Fruit fly (Drosophila melanogaster) whole organism, embryonic: ENCODE results near the gene CG9926.
A peak's percentile ranks its signal among the peaks of the same experiment; 100 is the strongest.

Experiments
- Ada2b ChIP-seq: fragments of 200-800 bp; sonication (Bioruptor generic); IDR thresholded peaks from 2 replicates; pipeline ENCODE4 v1.3.6; 2022; ENCODE audit warnings: missing biosample characterization, missing genetic modification characterization
- Antp ChIP-seq: fragments of 200-800 bp; sonication (Bioruptor generic); optimal IDR thresholded peaks from 3 replicates; lab custom pipeline; 2016; ENCODE audit warnings: missing biosample characterization, missing genetic modification characterization
- B-H2 ChIP-seq: fragments of 200-800 bp; sonication (Bioruptor generic); optimal IDR thresholded peaks from 2 replicates; lab custom pipeline; 2018; ENCODE audit warnings: missing biosample characterization, mild to moderate bottlenecking, missing genetic modification characterization
- Bgb ChIP-seq: fragments of 200-800 bp; sonication (Bioruptor generic); IDR thresholded peaks from 2 replicates; pipeline ENCODE4 v1.3.6; 2022; ENCODE audit warnings: missing biosample characterization, missing genetic modification characterization; ENCODE audit not compliant: partially characterized antibody
- Blimp-1 ChIP-seq: fragments of 200-800 bp; sonication (Bioruptor generic); optimal IDR thresholded peaks from 3 replicates; lab custom pipeline; 2018; ENCODE audit warnings: missing biosample characterization, missing genetic modification characterization, mild to moderate bottlenecking, moderate library complexity, missing genetic modification reagents
- CG11085 ChIP-seq: fragments of 200-800 bp; sonication (Bioruptor generic); IDR thresholded peaks from 2 replicates; pipeline ENCODE4 v1.3.6; 2022; ENCODE audit warnings: missing biosample characterization, missing genetic modification characterization
- CG12769 ChIP-seq: fragments of 200-800 bp; sonication (Bioruptor generic); optimal IDR thresholded peaks from 2 replicates; lab custom pipeline; 2019; ENCODE audit warnings: missing biosample characterization, mild to moderate bottlenecking, missing genetic modification characterization, moderate library complexity
- CG13894 ChIP-seq: fragments of 200-800 bp; sonication (Bioruptor generic); optimal IDR thresholded peaks from 3 replicates; lab custom pipeline; 2018; ENCODE audit warnings: missing biosample characterization, mild to moderate bottlenecking, missing genetic modification characterization, moderate library complexity
- CG14014 ChIP-seq: fragments of 200-800 bp; sonication (Bioruptor generic); IDR thresholded peaks from 2 replicates; pipeline ENCODE4 v1.3.6; 2022; ENCODE audit warnings: missing biosample characterization, missing genetic modification characterization
- CG14667 ChIP-seq: fragments of 200-800 bp; sonication (Bioruptor generic); IDR thresholded peaks from 2 replicates; pipeline ENCODE4 v1.3.6; 2022; ENCODE audit warnings: missing biosample characterization, missing genetic modification characterization
- CG14860 ChIP-seq: fragments of 200-800 bp; sonication (Bioruptor generic); IDR thresholded peaks from 3 replicates; pipeline ENCODE4 v1.3.6; 2022; ENCODE audit warnings: missing biosample characterization, missing genetic modification characterization; ENCODE audit not compliant: partially characterized antibody
- CG14965 ChIP-seq: fragments of 200-800 bp; sonication (Bioruptor generic); optimal IDR thresholded peaks from 2 replicates; lab custom pipeline; 2016; ENCODE audit warnings: missing biosample characterization, missing genetic modification characterization, borderline replicate concordance
- CG15269 ChIP-seq: fragments of 200-800 bp; sonication (Bioruptor generic); optimal IDR thresholded peaks from 2 replicates; lab custom pipeline; 2018; ENCODE audit warnings: missing biosample characterization, mild to moderate bottlenecking, missing genetic modification characterization, moderate library complexity
- CG2199 ChIP-seq: fragments of 200-800 bp; sonication (Bioruptor generic); IDR thresholded peaks from 3 replicates; pipeline ENCODE4 v1.3.6; 2022; ENCODE audit warnings: missing biosample characterization, missing genetic modification characterization
- CG3065 ChIP-seq: fragments of 200-800 bp; sonication (Bioruptor generic); optimal IDR thresholded peaks from 2 replicates; lab custom pipeline; 2016; ENCODE audit warnings: missing biosample characterization, missing genetic modification characterization
- CG4360 ChIP-seq: fragments of 200-800 bp; sonication (Bioruptor generic); IDR thresholded peaks from 2 replicates; pipeline ENCODE4 v1.3.6; 2022; ENCODE audit warnings: missing biosample characterization, missing genetic modification characterization
- CG5245 ChIP-seq: fragments of 200-800 bp; sonication (Bioruptor generic); optimal IDR thresholded peaks from 3 replicates; lab custom pipeline; 2016; ENCODE audit warnings: missing biosample characterization, missing genetic modification characterization
- CG8924 ChIP-seq: fragments of 200-800 bp; optimal IDR thresholded peaks from 3 replicates; lab custom pipeline; 2019; ENCODE audit warnings: missing biosample characterization, mild to moderate bottlenecking, missing genetic modification characterization, moderate library complexity
- Dbx ChIP-seq: fragments of 200-800 bp; sonication (Bioruptor generic); IDR thresholded peaks from 3 replicates; pipeline ENCODE4 v1.3.6; 2022; ENCODE audit warnings: missing biosample characterization, missing genetic modification characterization
- Hr78 ChIP-seq, 2 experiments: fragments of 200-800 bp in 1 of 2; fragments of >200 bp in 1 of 2; sonication (Bioruptor generic) in 1 of 2; optimal IDR thresholded peaks; 2 replicates each; lab custom pipeline; 2017 to 2019; ENCODE audit warnings: missing biosample characterization in 2 of 2, missing genetic modification characterization in 2 of 2, mild to moderate bottlenecking in 1 of 2, moderate library complexity in 1 of 2
- Hsf ChIP-seq: fragments of 200-800 bp; sonication (Bioruptor generic); optimal IDR thresholded peaks from 3 replicates; lab custom pipeline; 2016; ENCODE audit warnings: missing biosample characterization, missing genetic modification characterization
- Rfx ChIP-seq: fragments of 200-800 bp; sonication (Bioruptor generic); IDR thresholded peaks from 2 replicates; pipeline ENCODE4 v1.3.6; 2022; ENCODE audit warnings: missing biosample characterization, missing genetic modification characterization
- Six4 ChIP-seq: fragments of 200-800 bp; sonication (Bioruptor generic); optimal IDR thresholded peaks from 2 replicates; lab custom pipeline; 2016; ENCODE audit warnings: missing biosample characterization, missing genetic modification characterization
- Trl ChIP-seq, 3 experiments: fragments of >200 bp in 2 of 3; fragments of 200-800 bp in 1 of 3; sonication (Bioruptor generic) in 1 of 3; optimal IDR thresholded peaks; 2 replicates in 1 of 3; 3 replicates in 2 of 3; lab custom pipeline; 2016 to 2017; ENCODE audit warnings: missing biosample characterization in 1 of 3, missing genetic modification characterization in 1 of 3
- abd-A ChIP-seq: fragments of 200-800 bp; sonication (Bioruptor generic); optimal IDR thresholded peaks from 3 replicates; lab custom pipeline; 2019; ENCODE audit warnings: missing biosample characterization, mild to moderate bottlenecking, missing genetic modification characterization, moderate library complexity
- al ChIP-seq: fragments of 200-800 bp; sonication (Bioruptor generic); IDR thresholded peaks from 2 replicates; pipeline ENCODE4 v1.3.6; 2022; ENCODE audit warnings: missing biosample characterization, missing genetic modification characterization
- btn ChIP-seq: fragments of 200-800 bp; sonication (Bioruptor generic); optimal IDR thresholded peaks from 2 replicates; lab custom pipeline; 2016; ENCODE audit warnings: missing biosample characterization, missing genetic modification characterization
- chn ChIP-seq: fragments of 200-800 bp; sonication (Bioruptor generic); optimal IDR thresholded peaks from 2 replicates; lab custom pipeline; 2016; ENCODE audit warnings: missing biosample characterization, missing genetic modification characterization
- crol ChIP-seq: fragments of 200-800 bp; sonication (Bioruptor generic); IDR thresholded peaks from 2 replicates; pipeline ENCODE4 v1.3.6; 2022; ENCODE audit warnings: missing biosample characterization, missing genetic modification characterization
- cwo ChIP-seq: fragments of 200-800 bp; sonication (Bioruptor generic); optimal IDR thresholded peaks from 3 replicates; lab custom pipeline; 2017; ENCODE audit warnings: missing biosample characterization, missing genetic modification characterization, mild to moderate bottlenecking, moderate library complexity, missing genetic modification reagents
- fu2 ChIP-seq: fragments of 200-800 bp; sonication (Bioruptor generic); optimal IDR thresholded peaks from 2 replicates; lab custom pipeline; 2016; ENCODE audit warnings: missing biosample characterization, missing genetic modification characterization
- kay ChIP-seq: fragments of 200-800 bp; sonication (Bioruptor generic); optimal IDR thresholded peaks from 2 replicates; lab custom pipeline; 2016; ENCODE audit warnings: missing biosample characterization, missing genetic modification characterization
- nerfin-1 ChIP-seq: fragments of 200-800 bp; sonication (Bioruptor generic); optimal IDR thresholded peaks from 3 replicates; lab custom pipeline; 2019; ENCODE audit warnings: missing biosample characterization, mild to moderate bottlenecking, missing genetic modification characterization, moderate library complexity
- nmo ChIP-seq: fragments of 200-800 bp; sonication (Bioruptor generic); optimal IDR thresholded peaks from 2 replicates; lab custom pipeline; 2018; ENCODE audit warnings: missing biosample characterization, mild to moderate bottlenecking, missing genetic modification characterization, moderate library complexity
- onecut ChIP-seq: fragments of 200-800 bp; sonication (Bioruptor generic); IDR thresholded peaks from 2 replicates; pipeline ENCODE4 v1.3.6; 2022; ENCODE audit warnings: missing biosample characterization, missing genetic modification characterization
- otp ChIP-seq: fragments of 200-800 bp; sonication (Bioruptor generic); IDR thresholded peaks from 3 replicates; pipeline ENCODE4, ENCODE4 v1.3.6; 2022; ENCODE audit warnings: missing biosample characterization, missing genetic modification characterization
- pan ChIP-seq, 4 experiments: fragments of >200 bp in 3 of 4; fragments of 200-800 bp in 1 of 4; sonication (Bioruptor generic) in 1 of 4; optimal IDR thresholded peaks in 3 of 4; IDR thresholded peaks in 1 of 4; 2 replicates each; pipeline versions ENCODE4 v1.3.6 to Lab custom; 2017 to 2022; ENCODE audit warnings: missing biosample characterization in 2 of 4, missing genetic modification characterization in 2 of 4, mixed read lengths in 1 of 4
- row ChIP-seq: fragments of 200-800 bp; sonication (Bioruptor generic); IDR thresholded peaks from 3 replicates; pipeline ENCODE4 v1.3.6; 2022; ENCODE audit warnings: missing biosample characterization, missing genetic modification characterization
- sd ChIP-seq: fragments of 200-800 bp; sonication (Bioruptor generic); optimal IDR thresholded peaks from 3 replicates; lab custom pipeline; 2018; ENCODE audit warnings: missing biosample characterization, mild to moderate bottlenecking, missing genetic modification characterization, moderate library complexity
- slbo ChIP-seq: fragments of 200-800 bp; sonication (Bioruptor generic); IDR thresholded peaks from 2 replicates; pipeline ENCODE4 v1.3.6; 2022; ENCODE audit warnings: missing biosample characterization, missing genetic modification characterization
- sqz ChIP-seq: fragments of 200-800 bp; sonication (Bioruptor generic); optimal IDR thresholded peaks from 3 replicates; lab custom pipeline; 2018; ENCODE audit warnings: missing biosample characterization, mild to moderate bottlenecking, missing genetic modification characterization

CG9926 gene

DNA sequence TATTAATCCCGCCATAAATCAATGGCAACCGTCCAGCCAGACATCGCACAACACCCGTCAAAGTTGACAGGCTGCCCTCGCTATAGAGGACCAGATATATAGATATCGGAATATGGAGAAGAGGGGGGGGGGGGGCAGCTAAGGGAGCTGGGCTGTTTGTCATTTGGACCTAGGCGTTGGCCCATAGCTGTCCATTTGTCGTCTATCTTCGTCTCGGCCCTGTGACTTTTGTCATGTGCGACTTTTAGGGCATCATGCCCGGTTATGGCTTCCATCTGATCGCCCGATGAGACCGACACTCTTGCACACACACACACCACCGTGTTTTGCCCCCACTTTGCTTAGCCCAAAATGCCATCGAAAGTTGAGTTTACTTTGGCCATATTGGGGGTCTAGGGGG lies 46.8 kb upstream of the CG9926 start (continued):
- TF ChIP-seq Antp (peak; percentile 7), row (peak; percentile 60), CG13894 (tag; lab: Kevin White, UChicago) (peak; percentile 90), crol (GFP tag; lab: Robert Waterston, UW) (peak; percentile 29), CG14965 (GFP tag; lab: Kevin White, UChicago) (no peak), sqz (GFP tag; lab: Kevin White, UChicago) (peak; percentile 5), CG3065 (GFP tag; lab: Kevin White, UChicago) (no peak), CG14014 (GFP tag; lab: Robert Waterston, UW) (0 out of 2 replicates have a peak, but pooled peaks have one; percentile 12), Dbx (GFP tag; lab: Robert Waterston, UW) (0 out of 3 replicates have a peak, but pooled peaks have one; percentile 28), CG12769 (tag; lab: Kevin White, UChicago) (peak; percentile 88), cwo (GFP tag; lab: Kevin White, UChicago) (peak; percentile 12), nerfin-1 (tag; lab: Kevin White, UChicago) (no peak), kay (GFP tag; lab: Kevin White, UChicago) (no peak), Rfx (GFP tag; lab: Robert Waterston, UW) (0 out of 2 replicates have a peak, but pooled peaks have one; percentile 27), Hr78 (GFP tag; optimal IDR thresholded peaks at IDR 0.05; lab: Kevin White, UChicago) (peak in 1 of 2 experiments; percentile 51), chn (GFP tag; lab: Kevin White, UChicago) (no peak), otp (GFP tag; lab: Robert Waterston, UW) (0 out of 3 replicates have a peak, but pooled peaks have one; percentile 31), slbo (GFP tag; lab: Robert Waterston, UW) (peak; percentile 14; the same call in 1 of the 2 replicates), CG15269 (tag; lab: Kevin White, UChicago) (peak; percentile 28)

DNA sequence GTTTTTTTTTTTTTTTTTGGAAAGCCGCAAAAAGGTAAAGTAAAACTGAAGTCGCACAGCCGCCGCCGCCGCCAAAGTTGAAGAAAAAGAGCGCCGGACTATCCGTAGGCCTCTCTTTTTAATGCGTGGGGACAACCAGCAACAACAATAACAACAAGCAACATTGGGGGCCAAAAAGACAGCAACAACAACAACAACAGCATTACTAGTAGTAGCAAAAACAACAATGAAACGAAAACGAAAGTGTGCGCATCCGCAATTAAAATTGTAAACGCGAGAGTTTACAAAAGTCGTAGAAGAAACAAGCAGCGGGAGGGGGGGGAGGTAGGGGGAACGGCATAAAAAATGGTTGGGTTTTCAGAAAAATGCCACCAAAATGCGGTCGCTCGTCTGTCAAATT lies 45.0 kb upstream of the CG9926 start:
- no peak for TF ChIP-seq al
- peak; percentile 74 for TF ChIP-seq CG4360
- peak; percentile 4 for TF ChIP-seq sd
- peak; percentile 23 for TF ChIP-seq abd-A
- no peak for TF ChIP-seq nmo (GFP tag; lab: Kevin White, UChicago)
- no peak for TF ChIP-seq CG14860
- TF ChIP-seq CG11085, result no peak
- no peak for TF ChIP-seq Trl (optimal IDR thresholded peaks at IDR 0.05; lab: Kevin White, UChicago)
- no peak for TF ChIP-seq Trl (GFP tag; optimal IDR thresholded peaks at IDR 0.05; lab: Kevin White, UChicago)
- TF ChIP-seq btn (GFP tag; lab: Kevin White, UChicago), result no peak
- TF ChIP-seq fu2 (GFP tag; lab: Kevin White, UChicago), result no peak
- no peak for TF ChIP-seq CG14667
- TF ChIP-seq onecut (GFP tag; lab: Robert Waterston, UW), result no peak
- TF ChIP-seq Ada2b (GFP tag; lab: Robert Waterston, UW), result no peak
- no peak for TF ChIP-seq CG2199
- peak; percentile 82 for TF ChIP-seq Blimp-1
- TF ChIP-seq pan (optimal IDR thresholded peaks at IDR 0.05; lab: Kevin White, UChicago), result no peak
- TF ChIP-seq pan (GFP tag; optimal IDR thresholded peaks at IDR 0.05 in 1 of 2, IDR thresholded peaks at IDR 0.05 in 1 of 2), result peak in 1 of 2 experiments; percentile 11
- TF ChIP-seq CG8924 (tag; lab: Kevin White, UChicago), result no peak
- TF ChIP-seq Bgb (GFP tag; lab: Robert Waterston, UW), result no peak
- no peak for TF ChIP-seq CG5245
- no peak for TF ChIP-seq Hsf (GFP tag; lab: Kevin White, UChicago)
- no peak for TF ChIP-seq B-H2 (GFP tag; lab: Kevin White, UChicago)
- TF ChIP-seq sqz (GFP tag; lab: Kevin White, UChicago), result peak; percentile 73
- no peak for TF ChIP-seq Six4 (GFP tag; lab: Kevin White, UChicago)
